Worm (Caenorhabditis elegans) whole organism, L3 larva: ENCODE measurements around the gene pafo-1.

Experiments
- ama-1 ChIP-seq: fragments of 150-350 bp; optimal IDR thresholded peaks from 2 replicates; lab custom pipeline; 2018
- fos-1 ChIP-seq: fragments of 150-350 bp; optimal IDR thresholded peaks from 2 replicates; lab custom pipeline; 2014; ENCODE audit warnings: missing biosample characterization, missing genetic modification characterization
- lin-15B ChIP-seq: fragments of 150-350 bp; optimal IDR thresholded peaks from 2 replicates; lab custom pipeline; 2014; ENCODE audit warnings: missing biosample characterization, missing genetic modification characterization
- nhr-11 ChIP-seq: fragments of 150-350 bp; optimal IDR thresholded peaks from 2 replicates; lab custom pipeline; 2014; ENCODE audit warnings: missing biosample characterization, missing genetic modification characterization
- nhr-237 ChIP-seq: fragments of 150-350 bp; optimal IDR thresholded peaks from 2 replicates; lab custom pipeline; 2014; ENCODE audit warnings: missing biosample characterization, missing genetic modification characterization
- nhr-67 ChIP-seq: fragments of 150-350 bp; optimal IDR thresholded peaks from 2 replicates; lab custom pipeline; 2014; ENCODE audit warnings: missing biosample characterization, missing genetic modification characterization
- nhr-76 ChIP-seq: fragments of 150-350 bp; sonication (generic microtip); optimal IDR thresholded peaks from 5 replicates; lab custom pipeline; 2014; ENCODE audit warnings: missing biosample characterization, missing genetic modification characterization
- pha-4 ChIP-seq: fragments of 150-350 bp; optimal IDR thresholded peaks from 2 replicates; lab custom pipeline; 2014; ENCODE audit warnings: missing biosample characterization, missing genetic modification reagents, missing genetic modification characterization
- sea-2 ChIP-seq: fragments of 150-350 bp; sonication (generic microtip); optimal IDR thresholded peaks from 4 replicates; lab custom pipeline; 2014; ENCODE audit warnings: missing biosample characterization, missing genetic modification reagents, missing genetic modification characterization
- skn-1 ChIP-seq: fragments of 150-350 bp; optimal IDR thresholded peaks from 2 replicates; lab custom pipeline; 2014; ENCODE audit warnings: missing biosample characterization, missing genetic modification characterization
- tbx-2 ChIP-seq: sonication (generic microtip); optimal IDR thresholded peaks from 2 replicates; lab custom pipeline; 2016; ENCODE audit warnings: mild to moderate bottlenecking, missing genetic modification characterization, missing compliant biosample characterization
- ztf-11 ChIP-seq: fragments of 150-350 bp; optimal IDR thresholded peaks from 2 replicates; lab custom pipeline; 2014; ENCODE audit warnings: missing biosample characterization, missing genetic modification characterization
- ztf-4 ChIP-seq: fragments of 150-350 bp; optimal IDR thresholded peaks from 2 replicates; lab custom pipeline; 2014; ENCODE audit warnings: missing biosample characterization, missing genetic modification characterization

DNA sequence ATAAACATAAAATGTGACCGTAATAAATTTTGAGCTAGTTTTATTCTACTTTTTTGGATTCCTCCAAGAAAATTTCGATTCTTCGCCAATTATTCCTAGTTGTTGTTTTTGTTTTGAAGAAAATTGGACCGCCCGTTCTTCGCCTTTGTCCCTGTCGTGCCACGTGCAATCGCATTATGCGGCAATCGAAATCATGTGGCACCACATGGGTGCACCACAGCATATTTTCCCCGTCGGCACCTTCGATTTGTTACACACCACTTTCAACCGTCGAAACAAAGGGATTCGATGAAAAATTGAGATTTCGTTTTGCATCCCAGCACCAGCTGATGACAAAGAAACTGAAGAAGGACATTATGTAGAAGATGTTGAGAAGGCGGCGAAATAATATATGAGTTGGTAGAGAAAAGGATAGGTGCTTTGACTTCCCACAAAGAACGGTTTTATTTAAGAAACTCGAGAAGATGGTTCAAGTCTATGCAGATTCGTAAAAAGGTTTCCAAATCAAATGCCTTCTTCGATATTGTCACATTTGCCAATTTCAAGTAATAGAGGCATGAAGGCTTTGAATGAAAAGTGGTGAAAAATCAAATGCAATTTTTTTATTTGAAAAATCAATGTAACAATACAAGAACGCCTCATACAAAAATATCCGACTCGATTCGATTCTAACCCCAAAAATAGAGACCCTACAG is 7.3 kb downstream of the pafo-1 start:
- TF ChIP-seq ama-1 (no peak), lin-15B (no peak), pha-4 (no peak), nhr-237 (no peak), nhr-76 (no peak), skn-1 (tag; lab: Kevin White, UChicago) (no peak), nhr-67 (tag; lab: Kevin White, UChicago) (no peak), fos-1 (tag; lab: Kevin White, UChicago) (no peak), ztf-11 (tag; lab: Kevin White, UChicago) (no peak), nhr-11 (tag; lab: Kevin White, UChicago) (no peak), tbx-2 (tag; lab: Kevin White, UChicago) (no peak), ztf-4 (no peak), sea-2 (GFP tag; lab: Kevin White, UChicago) (no peak)
